Fruit fly (Drosophila melanogaster) whole organism, embryonic: ENCODE results near the gene CG7320.
A peak's percentile ranks its signal among the peaks of the same experiment; 100 is the strongest.

Source experiments
- Awh ChIP-seq: fragments of 200-800 bp; sonication (Bioruptor generic); IDR thresholded peaks from 2 replicates; pipeline ENCODE4, ENCODE4 v1.3.6; 2022; ENCODE audit warnings: missing biosample characterization, missing genetic modification characterization
- B-H2 ChIP-seq: fragments of 200-800 bp; sonication (Bioruptor generic); optimal IDR thresholded peaks from 2 replicates; lab custom pipeline; 2018; ENCODE audit warnings: missing biosample characterization, mild to moderate bottlenecking, missing genetic modification characterization
- C15 ChIP-seq: fragments of 200-800 bp; sonication (Bioruptor generic); IDR thresholded peaks from 3 replicates; pipeline ENCODE4 v1.3.6; 2022; ENCODE audit warnings: missing biosample characterization, missing genetic modification characterization
- CG10462 ChIP-seq: fragments of 200-800 bp; sonication (Bioruptor generic); optimal IDR thresholded peaks from 2 replicates; lab custom pipeline; 2016; ENCODE audit warnings: missing biosample characterization, missing genetic modification characterization
- CG11093 ChIP-seq: fragments of 200-800 bp; sonication (Bioruptor generic); IDR thresholded peaks from 3 replicates; pipeline ENCODE4 v1.3.6; 2022; ENCODE audit warnings: missing biosample characterization, missing genetic modification characterization
- CG12236 ChIP-seq: fragments of 200-800 bp; sonication (Bioruptor generic); optimal IDR thresholded peaks from 2 replicates; lab custom pipeline; 2016; ENCODE audit warnings: missing biosample characterization, missing genetic modification characterization
- CG13894 ChIP-seq: fragments of 200-800 bp; sonication (Bioruptor generic); optimal IDR thresholded peaks from 3 replicates; lab custom pipeline; 2018; ENCODE audit warnings: missing biosample characterization, mild to moderate bottlenecking, missing genetic modification characterization, moderate library complexity
- CG14667 ChIP-seq: fragments of 200-800 bp; sonication (Bioruptor generic); IDR thresholded peaks from 2 replicates; pipeline ENCODE4 v1.3.6; 2022; ENCODE audit warnings: missing biosample characterization, missing genetic modification characterization
- CG15269 ChIP-seq: fragments of 200-800 bp; sonication (Bioruptor generic); optimal IDR thresholded peaks from 2 replicates; lab custom pipeline; 2018; ENCODE audit warnings: missing biosample characterization, mild to moderate bottlenecking, missing genetic modification characterization, moderate library complexity
- CG17186 ChIP-seq: fragments of 200-800 bp; sonication (Bioruptor generic); optimal IDR thresholded peaks from 3 replicates; lab custom pipeline; 2017; ENCODE audit warnings: missing biosample characterization, missing genetic modification reagents, missing genetic modification characterization
- CG18262 ChIP-seq: fragments of 200-800 bp; optimal IDR thresholded peaks from 3 replicates; lab custom pipeline; 2019; ENCODE audit warnings: missing biosample characterization, mild to moderate bottlenecking, missing genetic modification characterization, moderate library complexity
- CG18476 ChIP-seq: fragments of 200-800 bp; sonication (Bioruptor generic); optimal IDR thresholded peaks from 2 replicates; lab custom pipeline; 2016; ENCODE audit warnings: missing biosample characterization, mild to moderate bottlenecking, missing genetic modification characterization
- CG2712 ChIP-seq: fragments of 200-800 bp; optimal IDR thresholded peaks from 3 replicates; lab custom pipeline; 2019; ENCODE audit warnings: missing biosample characterization, mild to moderate bottlenecking, missing genetic modification characterization, moderate library complexity
- CG30403 ChIP-seq: fragments of 200-800 bp; sonication (Bioruptor generic); optimal IDR thresholded peaks from 3 replicates; lab custom pipeline; 2016; ENCODE audit warnings: missing biosample characterization, missing genetic modification characterization
- CG31365 ChIP-seq: fragments of 200-800 bp; sonication (Bioruptor generic); optimal IDR thresholded peaks from 2 replicates; lab custom pipeline; 2018; ENCODE audit warnings: missing biosample characterization, mild to moderate bottlenecking, missing genetic modification characterization
- CG4404 ChIP-seq: fragments of 200-800 bp; sonication (Bioruptor generic); IDR thresholded peaks from 2 replicates; pipeline ENCODE4 v1.3.6; 2022; ENCODE audit warnings: missing biosample characterization, missing genetic modification characterization
- CG4730 ChIP-seq: fragments of 200-800 bp; sonication (Bioruptor generic); IDR thresholded peaks from 2 replicates; pipeline ENCODE4 v1.3.6; 2022; ENCODE audit warnings: missing biosample characterization, missing genetic modification characterization
- CG4854 ChIP-seq: fragments of 200-800 bp; sonication (Bioruptor generic); optimal IDR thresholded peaks from 2 replicates; lab custom pipeline; 2016; ENCODE audit warnings: missing biosample characterization, missing genetic modification characterization, inconsistent platforms
- CG6254 ChIP-seq: fragments of 200-800 bp; sonication (Bioruptor generic); optimal IDR thresholded peaks from 3 replicates; lab custom pipeline; 2017; ENCODE audit warnings: mild to moderate bottlenecking, missing biosample characterization, missing genetic modification reagents, missing genetic modification characterization
- CG6683 ChIP-seq: fragments of 200-800 bp; sonication (Bioruptor generic); optimal IDR thresholded peaks from 2 replicates; lab custom pipeline; 2017; ENCODE audit warnings: missing biosample characterization, mild to moderate bottlenecking, missing genetic modification characterization, missing genetic modification reagents
- CG7928 ChIP-seq: fragments of 200-800 bp; sonication (Bioruptor generic); optimal IDR thresholded peaks from 2 replicates; lab custom pipeline; 2017; ENCODE audit warnings: missing biosample characterization, mild to moderate bottlenecking, missing genetic modification characterization
- CG8478 ChIP-seq: fragments of >200 bp; optimal IDR thresholded peaks from 2 replicates; lab custom pipeline; 2018
- CG9797 ChIP-seq: fragments of 200-800 bp; sonication (Bioruptor generic); optimal IDR thresholded peaks from 3 replicates; lab custom pipeline; 2018; ENCODE audit warnings: missing biosample characterization, mild to moderate bottlenecking, missing genetic modification characterization
- CG9932 ChIP-seq: fragments of 200-800 bp; sonication (Bioruptor generic); IDR thresholded peaks from 2 replicates; pipeline ENCODE4 v1.3.6; 2022; ENCODE audit warnings: missing biosample characterization, missing genetic modification characterization
- CrebB ChIP-seq: fragments of 200-800 bp; sonication (Bioruptor generic); optimal IDR thresholded peaks from 3 replicates; lab custom pipeline; 2018; ENCODE audit warnings: missing biosample characterization, mild to moderate bottlenecking, missing genetic modification characterization
- Fer2 ChIP-seq: fragments of 200-800 bp; sonication (Bioruptor generic); optimal IDR thresholded peaks from 2 replicates; lab custom pipeline; 2018; ENCODE audit warnings: missing biosample characterization, mild to moderate bottlenecking, missing genetic modification characterization, moderate library complexity
- H15 ChIP-seq: fragments of 200-800 bp; sonication (Bioruptor generic); IDR thresholded peaks from 3 replicates; pipeline ENCODE4 v1.3.6; 2022; ENCODE audit warnings: missing biosample characterization, missing genetic modification characterization
- H2.0 ChIP-seq: fragments of 200-800 bp; sonication (Bioruptor generic); IDR thresholded peaks from 2 replicates; pipeline ENCODE4 v1.3.6; 2022; ENCODE audit warnings: missing biosample characterization, missing genetic modification characterization
- NC2β ChIP-seq: fragments of 200-800 bp; sonication (Bioruptor generic); optimal IDR thresholded peaks from 2 replicates; lab custom pipeline; 2016; ENCODE audit warnings: missing biosample characterization, missing genetic modification characterization
- Pdp1 ChIP-seq, 2 experiments: fragments of 200-800 bp; sonication (Bioruptor generic); optimal IDR thresholded peaks; 3 replicates each; lab custom pipeline; 2016; ENCODE audit warnings: missing biosample characterization in 2 of 2, missing genetic modification characterization in 2 of 2, mild to moderate bottlenecking in 1 of 2, moderate library complexity in 1 of 2
- ato ChIP-seq: fragments of 200-800 bp; sonication (Bioruptor generic); IDR thresholded peaks from 2 replicates; pipeline ENCODE4 v1.3.6; 2022; ENCODE audit warnings: missing biosample characterization, missing genetic modification characterization; ENCODE audit not compliant: partially characterized antibody
- chn ChIP-seq: fragments of 200-800 bp; sonication (Bioruptor generic); optimal IDR thresholded peaks from 2 replicates; lab custom pipeline; 2016; ENCODE audit warnings: missing biosample characterization, missing genetic modification characterization
- crc ChIP-seq: fragments of 200-800 bp; sonication (Bioruptor generic); optimal IDR thresholded peaks from 2 replicates; lab custom pipeline; 2016; ENCODE audit warnings: missing biosample characterization, missing genetic modification characterization
- crol ChIP-seq: fragments of 200-800 bp; sonication (Bioruptor generic); IDR thresholded peaks from 2 replicates; pipeline ENCODE4 v1.3.6; 2022; ENCODE audit warnings: missing biosample characterization, missing genetic modification characterization
- dm ChIP-seq: fragments of 200-800 bp; sonication (Bioruptor generic); optimal IDR thresholded peaks from 3 replicates; lab custom pipeline; 2016; ENCODE audit warnings: missing biosample characterization, missing genetic modification characterization
- dmrt11E ChIP-seq: fragments of 200-800 bp; sonication (Bioruptor generic); optimal IDR thresholded peaks from 3 replicates; lab custom pipeline; 2018; ENCODE audit warnings: missing biosample characterization, mild to moderate bottlenecking, missing genetic modification characterization, moderate library complexity
- emc ChIP-seq: fragments of 200-800 bp; sonication (Bioruptor generic); optimal IDR thresholded peaks from 2 replicates; lab custom pipeline; 2016; ENCODE audit warnings: missing biosample characterization, missing genetic modification characterization
- eve ChIP-seq, 2 experiments: fragments of >200 bp; optimal IDR thresholded peaks; 2 replicates each; lab custom pipeline; 2017; ENCODE audit warnings: missing biosample characterization in 2 of 2, missing genetic modification characterization in 2 of 2
- fd102C ChIP-seq: fragments of 200-800 bp; sonication (Bioruptor generic); optimal IDR thresholded peaks from 2 replicates; lab custom pipeline; 2018; ENCODE audit warnings: missing biosample characterization, mild to moderate bottlenecking, missing genetic modification characterization, moderate library complexity
- gce ChIP-seq: fragments of 200-800 bp; sonication (Bioruptor generic); IDR thresholded peaks from 3 replicates; pipeline ENCODE4 v1.3.6; 2022; ENCODE audit warnings: missing biosample characterization, missing genetic modification characterization
- gcm ChIP-seq: fragments of 200-800 bp; sonication (Bioruptor generic); optimal IDR thresholded peaks from 2 replicates; lab custom pipeline; 2019; ENCODE audit warnings: missing biosample characterization, mild to moderate bottlenecking, missing genetic modification characterization, moderate library complexity
- grn ChIP-seq: fragments of 200-800 bp; sonication (Bioruptor generic); optimal IDR thresholded peaks from 3 replicates; lab custom pipeline; 2017; ENCODE audit warnings: missing biosample characterization, missing genetic modification characterization
- ham ChIP-seq: fragments of 200-800 bp; sonication (Bioruptor generic); IDR thresholded peaks from 2 replicates; pipeline ENCODE4 v1.3.6; 2022; ENCODE audit warnings: missing biosample characterization, missing genetic modification characterization
- hb ChIP-seq: fragments of 200-800 bp; sonication (Bioruptor generic); IDR thresholded peaks from 3 replicates; pipeline ENCODE4 v1.3.6; 2022; ENCODE audit warnings: missing biosample characterization, missing genetic modification characterization; ENCODE audit not compliant: partially characterized antibody
- ind ChIP-seq: fragments of 200-800 bp; sonication (Bioruptor generic); optimal IDR thresholded peaks from 3 replicates; lab custom pipeline; 2016; ENCODE audit warnings: missing biosample characterization, missing genetic modification characterization
- klu ChIP-seq: fragments of 200-800 bp; sonication (Bioruptor generic); IDR thresholded peaks from 2 replicates; pipeline ENCODE4 v1.3.6; 2022; ENCODE audit warnings: missing biosample characterization, missing genetic modification characterization
- lilli ChIP-seq: fragments of 200-800 bp; sonication (Bioruptor generic); optimal IDR thresholded peaks from 3 replicates; lab custom pipeline; 2016; ENCODE audit warnings: missing biosample characterization, missing genetic modification characterization
- pan ChIP-seq, 4 experiments: fragments of >200 bp in 3 of 4; fragments of 200-800 bp in 1 of 4; sonication (Bioruptor generic) in 1 of 4; optimal IDR thresholded peaks in 3 of 4; IDR thresholded peaks in 1 of 4; 2 replicates each; pipeline versions ENCODE4 v1.3.6 to Lab custom; 2017 to 2022; ENCODE audit warnings: missing biosample characterization in 2 of 4, missing genetic modification characterization in 2 of 4, mixed read lengths in 1 of 4
- pb ChIP-seq: fragments of 200-800 bp; sonication (Bioruptor generic); optimal IDR thresholded peaks from 3 replicates; lab custom pipeline; 2016; ENCODE audit warnings: missing biosample characterization, missing genetic modification characterization
- pzg ChIP-seq: fragments of 200-800 bp; sonication (Bioruptor generic); optimal IDR thresholded peaks from 3 replicates; lab custom pipeline; 2018; ENCODE audit warnings: missing biosample characterization, mild to moderate bottlenecking, missing genetic modification characterization, moderate library complexity
- sens-2 ChIP-seq: fragments of 200-800 bp; sonication (Bioruptor generic); IDR thresholded peaks from 2 replicates; pipeline ENCODE4 v1.3.6; 2022; ENCODE audit warnings: missing biosample characterization, missing genetic modification characterization
- zfh2 ChIP-seq: fragments of 200-800 bp; sonication (Bioruptor generic); optimal IDR thresholded peaks from 2 replicates; lab custom pipeline; 2016; ENCODE audit warnings: missing biosample characterization, missing genetic modification characterization

CG7320 gene

dm6 chr3L:18242096-18242495 lies 40.8 kb downstream of the CG7320 start (continued):
- TF ChIP-seq ind (GFP tag; lab: Kevin White, UChicago) (no peak), hb (GFP tag; lab: Robert Waterston, UW) (no peak), CG18262 (tag; lab: Kevin White, UChicago) (peak; percentile 44), CG14667 (GFP tag; lab: Robert Waterston, UW) (no peak), klu (no peak), CG9932 (GFP tag; lab: Robert Waterston, UW) (no peak), H15 (GFP tag; lab: Robert Waterston, UW) (no peak), H2.0 (no peak), fd102C (GFP tag; lab: Kevin White, UChicago) (peak; percentile 90), pzg (GFP tag; lab: Kevin White, UChicago) (no peak), ham (no peak), Awh (GFP tag; lab: Robert Waterston, UW) (peak; percentile 44; the same call in 1 of the 2 replicates), Fer2 (tag; lab: Kevin White, UChicago) (no peak), CG9797 (GFP tag; lab: Kevin White, UChicago) (no peak), NC2β (GFP tag; lab: Kevin White, UChicago) (peak; percentile 30), emc (GFP tag; lab: Kevin White, UChicago) (no peak), CG8478 (no peak), CG17186 (no peak), CG2712 (peak; percentile 28), ato (GFP tag; lab: Robert Waterston, UW) (no peak), dm (GFP tag; lab: Kevin White, UChicago) (no peak), CrebB (tag; lab: Kevin White, UChicago) (peak; percentile 11), chn (GFP tag; lab: Kevin White, UChicago) (no peak), lilli (GFP tag; lab: Kevin White, UChicago) (no peak), crol (GFP tag; lab: Robert Waterston, UW) (no peak), CG7928 (no peak), zfh2 (no peak), crc (GFP tag; lab: Kevin White, UChicago) (no peak), CG4404 (no peak), gce (GFP tag; lab: Robert Waterston, UW) (no peak), CG18476 (no peak), dmrt11E (tag; lab: Kevin White, UChicago) (peak; percentile 73), pan (optimal IDR thresholded peaks at IDR 0.05; lab: Kevin White, UChicago) (no peak), pan (GFP tag; optimal IDR thresholded peaks at IDR 0.05 in 1 of 2, IDR thresholded peaks at IDR 0.05 in 1 of 2) (no peak), B-H2 (no peak), CG10462 (GFP tag; lab: Kevin White, UChicago) (no peak), CG6254 (peak; percentile 47), CG6683 (GFP tag; lab: Kevin White, UChicago) (no peak), Pdp1 (GFP tag; optimal IDR thresholded peaks at IDR 0.05; lab: Kevin White, UChicago) (no peak), CG15269 (no peak), CG11093 (no peak), gcm (GFP tag; lab: Kevin White, UChicago) (peak; percentile 47), CG30403 (GFP tag; lab: Kevin White, UChicago) (no peak), eve (GFP tag; optimal IDR thresholded peaks at IDR 0.05; lab: Kevin White, UChicago) (no peak), CG12236 (no peak), CG31365 (tag; lab: Kevin White, UChicago) (no peak), pb (GFP tag; lab: Kevin White, UChicago) (no peak), sens-2 (GFP tag; lab: Robert Waterston, UW) (no peak), CG4730 (GFP tag; lab: Robert Waterston, UW) (no peak), C15 (GFP tag; lab: Robert Waterston, UW) (no peak), CG13894 (tag; lab: Kevin White, UChicago) (no peak), grn (GFP tag; lab: Kevin White, UChicago) (no peak), CG4854 (GFP tag; lab: Kevin White, UChicago) (no peak)
